Worm (Caenorhabditis elegans) whole organism, L4 larva: ENCODE measurements around the gene gtf-2H5.

ENCODE experiments used
- Y5F2A.4 ChIP-seq: fragments of 200-800 bp; sonication (Bioruptor generic); optimal IDR thresholded peaks from 2 replicates; lab custom pipeline; 2018; ENCODE audit warnings: mild to moderate bottlenecking, missing genetic modification characterization, missing compliant biosample characterization
- ama-1 ChIP-seq: fragments of 150-350 bp; optimal IDR thresholded peaks from 2 replicates; lab custom pipeline; 2014; ENCODE audit warnings: inconsistent platforms, mixed read lengths
- ceh-82 ChIP-seq: sonication (generic microtip); optimal IDR thresholded peaks from 2 replicates; lab custom pipeline; 2017; ENCODE audit warnings: missing biosample characterization, missing genetic modification characterization
- dpl-1 ChIP-seq: fragments of 150-350 bp; optimal IDR thresholded peaks from 2 replicates; lab custom pipeline; 2014; ENCODE audit warnings: missing biosample characterization, missing genetic modification reagents, missing genetic modification characterization
- nhr-77 ChIP-seq: fragments of 150-350 bp; optimal IDR thresholded peaks from 2 replicates; lab custom pipeline; 2014; ENCODE audit warnings: missing biosample characterization, missing genetic modification characterization
- pqm-1 ChIP-seq: sonication (generic microtip); optimal IDR thresholded peaks from 2 replicates; lab custom pipeline; 2017; ENCODE audit warnings: missing biosample characterization, missing genetic modification characterization
- skn-1 ChIP-seq: fragments of 150-350 bp; optimal IDR thresholded peaks from 2 replicates; lab custom pipeline; 2014; ENCODE audit warnings: missing biosample characterization, missing genetic modification characterization
- snpc-1.2 ChIP-seq: fragments of 200-800 bp; sonication (Bioruptor generic); IDR thresholded peaks from 2 replicates; pipeline ENCODE4 v1.3.6; 2022; ENCODE audit warnings: missing genetic modification reagents, missing genetic modification characterization, missing compliant biosample characterization

ce11 chrIII:617467-617866, 40.1 kb upstream of the gtf-2H5 start, which contains the start of gene T19C3.2:
- TF ChIP-seq Y5F2A.4 (GFP tag; lab: Kevin White, UChicago) (no peak), pqm-1 (no peak), snpc-1.2 (GFP tag; lab: Robert Waterston, UW) (no peak), nhr-77 (tag; lab: Kevin White, UChicago) (no peak), ama-1 (lab: Kevin White, UChicago) (no peak), skn-1 (no peak), ceh-82 (tag; lab: Kevin White, UChicago) (no peak), dpl-1 (GFP tag; lab: Kevin White, UChicago) (no peak)
